Worm (Caenorhabditis elegans): ENCODE data around the gene try-5.

try-5 gene

ce11 chrV:9328670-9329069, 18.2 kb upstream of the try-5 start, which contains the start of gene K07B1.4:
TSS of gene K07B1.4 (plus strand) at chrV:9328970.
- TF ChIP-seq nhr-71 (tag; optimal IDR thresholded peaks at IDR 0.05) = no peak
- no peak for TF ChIP-seq tlp-1 (tag; optimal IDR thresholded peaks at IDR 0.05)
- no peak for TF ChIP-seq lin-13 (GFP tag; optimal IDR thresholded peaks at IDR 0.05)
- no peak for TF ChIP-seq nhr-28 (tag; optimal IDR thresholded peaks at IDR 0.05)
- no peak for TF ChIP-seq ceh-63 (GFP tag; optimal IDR thresholded peaks at IDR 0.05)
- TF ChIP-seq mep-1 (tag; optimal IDR thresholded peaks at IDR 0.05) = no peak
- TF ChIP-seq grh-1 (GFP tag; IDR thresholded peaks at IDR 0.05) = no peak
- no peak for TF ChIP-seq efl-1 (optimal IDR thresholded peaks at IDR 0.05)
- no peak for TF ChIP-seq efl-1 (GFP tag; optimal IDR thresholded peaks at IDR 0.05 in 1 of 2)
- no peak for TF ChIP-seq nhr-76 (tag; optimal IDR thresholded peaks at IDR 0.05)
- no peak for TF ChIP-seq lir-3 (tag; optimal IDR thresholded peaks at IDR 0.05; ENCODE audit: poor library complexity)
- TF ChIP-seq fkh-8 (tag; optimal IDR thresholded peaks at IDR 0.05) = no peak
- TF ChIP-seq mab-9 (GFP tag; IDR thresholded peaks at IDR 0.05) = no peak
- no peak for TF ChIP-seq efl-3 (GFP tag; optimal IDR thresholded peaks at IDR 0.05)

ce11 chrV:9329245-9329979, 17.4 kb upstream of the try-5 start:
- TF ChIP-seq mef-2 (tag; optimal IDR thresholded peaks at IDR 0.05) (no peak), ceh-90 (tag; optimal IDR thresholded peaks at IDR 0.05) (no peak), hlh-17 (GFP tag; optimal IDR thresholded peaks at IDR 0.05; ENCODE audit: borderline replicate concordance) (no peak), unc-86 (tag; optimal IDR thresholded peaks at IDR 0.05) (no peak), nhr-20 (tag; optimal IDR thresholded peaks at IDR 0.05) (no peak), efl-1 (optimal IDR thresholded peaks at IDR 0.05) (no peak), efl-1 (GFP tag; optimal IDR thresholded peaks at IDR 0.05 in 1 of 2) (peak in 1 of 2 experiments; percentile 63), nhr-85 (tag) (no peak), lin-15B (tag; optimal IDR thresholded peaks at IDR 0.05) (no peak), efl-3 (GFP tag; optimal IDR thresholded peaks at IDR 0.05) (no peak), blmp-1 (tag; optimal IDR thresholded peaks at IDR 0.05) (peak; percentile 36), fkh-10 (GFP tag; optimal IDR thresholded peaks at IDR 0.05) (no peak), ces-1 (GFP tag; optimal IDR thresholded peaks at IDR 0.05) (no peak), jun-1 (tag; optimal IDR thresholded peaks at IDR 0.05) (no peak), unc-98 (GFP tag; IDR thresholded peaks at IDR 0.05) (no peak), nhr-11 (tag; optimal IDR thresholded peaks at IDR 0.05) (no peak)

ce11 chrV:9332611-9333315, 14.1 kb upstream of the try-5 start:
- TF ChIP-seq xbp-1 (tag; optimal IDR thresholded peaks at IDR 0.05) (no peak), nhr-90 (tag; optimal IDR thresholded peaks at IDR 0.05; ENCODE audit: poor library complexity) (no peak)

- no peak for TF ChIP-seq fkh-10 (GFP tag; optimal IDR thresholded peaks at IDR 0.05)
- TF ChIP-seq lin-35 (GFP tag; optimal IDR thresholded peaks at IDR 0.05) = peak in 1 of 2 experiments; percentile 32
- peak; percentile 21 for TF ChIP-seq nhr-71 (tag; optimal IDR thresholded peaks at IDR 0.05)
- peak; percentile 12 for TF ChIP-seq nhr-20 (tag; optimal IDR thresholded peaks at IDR 0.05)
- peak; percentile 4 for TF ChIP-seq pax-3 (tag; optimal IDR thresholded peaks at IDR 0.05)
- peak; percentile 71 for TF ChIP-seq zip-4 (GFP tag; optimal IDR thresholded peaks at IDR 0.05)
- peak; percentile 23 for TF ChIP-seq skn-1 (tag; optimal IDR thresholded peaks at IDR 0.05)
- TF ChIP-seq elt-3 (tag; optimal IDR thresholded peaks at IDR 0.05) = peak in 2 of 6 experiments; percentile 26 to 84
- peak; percentile 19 for TF ChIP-seq elt-2 (tag; optimal IDR thresholded peaks at IDR 0.05)
- peak; percentile 55 for TF ChIP-seq blmp-1 (tag; optimal IDR thresholded peaks at IDR 0.05)
- TF ChIP-seq hpl-2 (GFP tag; optimal IDR thresholded peaks at IDR 0.05) = no peak
- TF ChIP-seq sox-4 (tag; optimal IDR thresholded peaks at IDR 0.05) = no peak
- peak; percentile 89 for TF ChIP-seq nhr-85 (tag)
- no peak for TF ChIP-seq ceh-90 (tag; optimal IDR thresholded peaks at IDR 0.05)
- no peak for TF ChIP-seq lin-15B (tag; optimal IDR thresholded peaks at IDR 0.05)
- no peak for TF ChIP-seq tbx-2 (tag; optimal IDR thresholded peaks at IDR 0.05)
- TF ChIP-seq nhr-76 (tag; optimal IDR thresholded peaks at IDR 0.05) = no peak
- TF ChIP-seq lin-14 (GFP tag; optimal IDR thresholded peaks at IDR 0.05) = peak; percentile 33
- TF ChIP-seq efl-1 (optimal IDR thresholded peaks at IDR 0.05) = no peak
- peak in 1 of 2 experiments; percentile 45 for TF ChIP-seq efl-1 (GFP tag; optimal IDR thresholded peaks at IDR 0.05 in 1 of 2)
- TF ChIP-seq efl-3 (GFP tag; optimal IDR thresholded peaks at IDR 0.05) = no peak
- TF ChIP-seq pag-3 (tag; optimal IDR thresholded peaks at IDR 0.05; ENCODE audit: borderline replicate concordance, insufficient read depth) = peak; percentile 37
Measured at ce11 chrV:9333316-9334048, 13.4 kb upstream of the try-5 start, which contains the start of gene acl-14. TSS of gene acl-14 (minus strand) at chrV:9333631.

All from whole organism, L1 larva.